Worm (Caenorhabditis elegans) whole organism, midembryonic: ENCODE data around the gene msp-77.

Experiments
- T22C8.4 ChIP-seq: fragments of 200-800 bp; sonication (Bioruptor generic); IDR thresholded peaks from 2 replicates; pipeline ENCODE4 v1.3.6; 2022; ENCODE audit warnings: missing genetic modification characterization, missing compliant biosample characterization
- cog-1 ChIP-seq: sonication (generic microtip); optimal IDR thresholded peaks from 2 replicates; lab custom pipeline; 2016; ENCODE audit warnings: missing genetic modification characterization, missing compliant biosample characterization
- flt-1 ChIP-seq: fragments of 200-800 bp; sonication (Bioruptor generic); IDR thresholded peaks from 2 replicates; pipeline ENCODE4 v1.3.6; 2022; ENCODE audit warnings: missing genetic modification characterization, missing compliant biosample characterization
- klf-2 ChIP-seq: fragments of 200-800 bp; sonication (Bioruptor generic); conservative IDR thresholded peaks from 2 replicates; pipeline ENCODE4 v1.3.6; 2022; ENCODE audit warnings: missing genetic modification reagents, missing genetic modification characterization, missing compliant biosample characterization
- med-1 ChIP-seq: sonication (generic microtip); optimal IDR thresholded peaks from 2 replicates; lab custom pipeline; 2017; ENCODE audit warnings: missing genetic modification characterization, mild to moderate bottlenecking, missing compliant biosample characterization, antibody characterized with exemption, missing genetic modification reagents; ENCODE audit not compliant: insufficient read depth

DNA sequence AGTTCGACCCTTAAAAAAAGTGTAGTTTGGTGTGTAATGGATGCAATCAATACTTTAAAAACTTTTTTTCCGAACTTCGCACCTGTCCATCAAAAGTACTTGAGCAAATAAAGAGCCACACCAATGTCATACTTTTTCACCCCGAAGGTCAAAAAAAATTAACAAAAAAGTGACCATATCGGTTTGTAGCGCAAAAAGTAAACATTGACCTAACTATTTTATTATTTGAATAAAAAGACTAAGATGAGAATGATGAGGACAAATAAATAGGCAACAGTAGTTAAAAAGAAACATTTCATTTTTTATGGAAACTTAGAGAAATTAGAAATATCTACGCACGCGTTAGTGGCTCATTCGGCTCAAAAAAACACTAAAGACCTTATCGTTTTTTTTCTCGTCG lies 25.1 kb upstream of the msp-77 start:
- no peak for TF ChIP-seq flt-1 (GFP tag; lab: Robert Waterston, UW)
- no peak for TF ChIP-seq T22C8.4 (GFP tag; lab: Robert Waterston, UW)
- TF ChIP-seq cog-1 (tag; lab: Kevin White, UChicago) = no peak
- TF ChIP-seq med-1 = no peak
- no peak for TF ChIP-seq klf-2
